Worm (Caenorhabditis elegans) whole organism, early embryonic: ENCODE data around the gene parn-2.

Experiments
- B0310.2 ChIP-seq: sonication (generic microtip); optimal IDR thresholded peaks from 2 replicates; lab custom pipeline; 2016; ENCODE audit warnings: mild to moderate bottlenecking, missing genetic modification characterization, missing compliant biosample characterization
- aly-1 ChIP-seq: sonication (generic microtip); optimal IDR thresholded peaks from 2 replicates; lab custom pipeline; 2016; ENCODE audit warnings: missing genetic modification characterization, missing compliant biosample characterization
- ama-1 ChIP-seq: fragments of 150-350 bp; optimal IDR thresholded peaks from 2 replicates; lab custom pipeline; 2014
- ceh-36 ChIP-seq: sonication (generic microtip); optimal IDR thresholded peaks from 2 replicates; lab custom pipeline; 2016; ENCODE audit warnings: missing genetic modification characterization, inconsistent platforms, missing compliant biosample characterization
- ets-7 ChIP-seq: sonication (generic microtip); optimal IDR thresholded peaks from 2 replicates; lab custom pipeline; 2016; ENCODE audit warnings: missing genotype, missing genetic modification characterization, missing compliant biosample characterization
- flt-1 ChIP-seq: fragments of 200-800 bp; sonication (Bioruptor generic); IDR thresholded peaks from 2 replicates; pipeline ENCODE4 v1.3.6; 2022; ENCODE audit warnings: missing genetic modification characterization, missing compliant biosample characterization
- hmbx-1 ChIP-seq: sonication (generic microtip); optimal IDR thresholded peaks from 2 replicates; lab custom pipeline; 2016; ENCODE audit warnings: mild to moderate bottlenecking, missing genetic modification characterization, missing compliant biosample characterization
- hmg-4 ChIP-seq: fragments of 200-800 bp; sonication (Bioruptor generic); optimal IDR thresholded peaks from 2 replicates; lab custom pipeline; 2018; ENCODE audit warnings: mild to moderate bottlenecking, missing genetic modification characterization, missing compliant biosample characterization
- hnd-1 ChIP-seq: sonication (generic microtip); optimal IDR thresholded peaks from 2 replicates; lab custom pipeline; 2016; ENCODE audit warnings: missing genetic modification characterization, missing compliant biosample characterization
- pes-1 ChIP-seq: fragments of 200-800 bp; sonication (Bioruptor generic); IDR thresholded peaks from 2 replicates; pipeline ENCODE4 v1.3.6; 2022; ENCODE audit warnings: missing genetic modification reagents, missing genetic modification characterization, missing compliant biosample characterization

DNA sequence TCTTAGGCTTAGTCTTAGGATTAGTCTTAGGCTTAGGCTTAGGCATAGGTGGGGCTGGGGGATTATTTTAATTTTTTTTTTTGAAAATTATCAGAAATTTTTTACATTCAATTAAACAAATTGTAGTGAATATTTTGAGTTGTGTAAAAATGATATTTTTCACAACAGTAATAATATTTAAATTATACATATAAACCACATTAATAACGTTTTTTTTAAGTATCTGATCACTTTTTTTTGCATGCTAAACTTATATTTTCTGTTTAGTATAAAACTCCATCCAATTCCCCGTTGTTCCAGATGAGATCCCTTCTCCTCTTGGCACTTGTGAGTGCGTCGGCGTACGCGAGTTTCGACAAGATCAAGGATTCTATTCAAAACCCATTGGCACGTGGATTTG, 16.3 kb downstream of the parn-2 start, which contains the start of gene txdc-12.1:
- TF ChIP-seq ama-1 (lab: Kevin White, UChicago), result no peak
- no peak for TF ChIP-seq hmg-4
- no peak for TF ChIP-seq hnd-1
- TF ChIP-seq ceh-36 (tag; lab: Kevin White, UChicago), result peak; percentile 68
- TF ChIP-seq flt-1, result no peak
- TF ChIP-seq B0310.2 (tag; lab: Kevin White, UChicago), result no peak
- TF ChIP-seq ets-7 (tag; lab: Kevin White, UChicago), result no peak
- no peak for TF ChIP-seq pes-1 (GFP tag; lab: Robert Waterston, UW)
- no peak for TF ChIP-seq hmbx-1
- no peak for TF ChIP-seq aly-1 (tag; lab: Kevin White, UChicago)
